Fruit fly (Drosophila melanogaster): ENCODE results near the gene CG42655.

- TF ChIP-seq CTCF (optimal IDR thresholded peaks at IDR 0.05) (no peak), CG8478 (optimal IDR thresholded peaks at IDR 0.05) (no peak)
These were observed 27.9 kb upstream of the CG42655 start, which contains the start of gene CG17732 for dm6 chr3L:19981385-19981784.
